Fruit fly (Drosophila melanogaster) whole organism, embryonic: Measurements from ENCODE around the gene dysf.
A peak's percentile ranks its signal among the peaks of the same experiment; 100 is the strongest.

Source experiments
- Blimp-1 ChIP-seq: fragments of 200-800 bp; sonication (Bioruptor generic); optimal IDR thresholded peaks from 3 replicates; lab custom pipeline; 2018; ENCODE audit warnings: missing biosample characterization, missing genetic modification characterization, mild to moderate bottlenecking, moderate library complexity, missing genetic modification reagents
- Bteb2 ChIP-seq: fragments of 200-800 bp; sonication (Bioruptor generic); optimal IDR thresholded peaks from 2 replicates; lab custom pipeline; 2016; ENCODE audit warnings: missing biosample characterization, missing genetic modification characterization
- CG10321 ChIP-seq: fragments of 200-800 bp; sonication (Bioruptor generic); IDR thresholded peaks from 2 replicates; pipeline ENCODE4 v1.3.6; 2022; ENCODE audit warnings: missing biosample characterization, missing genetic modification characterization
- CG10462 ChIP-seq: fragments of 200-800 bp; sonication (Bioruptor generic); optimal IDR thresholded peaks from 2 replicates; lab custom pipeline; 2016; ENCODE audit warnings: missing biosample characterization, missing genetic modification characterization
- CG12155 ChIP-seq: fragments of 200-800 bp; sonication (Bioruptor generic); optimal IDR thresholded peaks from 3 replicates; lab custom pipeline; 2016; ENCODE audit warnings: missing biosample characterization, missing genetic modification characterization
- CG12236 ChIP-seq: fragments of 200-800 bp; sonication (Bioruptor generic); optimal IDR thresholded peaks from 2 replicates; lab custom pipeline; 2016; ENCODE audit warnings: missing biosample characterization, missing genetic modification characterization
- CG13287 ChIP-seq: fragments of 200-800 bp; sonication (Bioruptor generic); IDR thresholded peaks from 2 replicates; pipeline ENCODE4 v1.3.6; 2022; ENCODE audit warnings: missing biosample characterization, missing genetic modification characterization; ENCODE audit not compliant: partially characterized antibody
- CG13296 ChIP-seq: fragments of 200-800 bp; sonication (Bioruptor generic); optimal IDR thresholded peaks from 3 replicates; lab custom pipeline; 2018; ENCODE audit warnings: missing biosample characterization, mild to moderate bottlenecking, missing genetic modification characterization
- CG14050 ChIP-seq: fragments of 200-800 bp; sonication (Bioruptor generic); IDR thresholded peaks from 3 replicates; pipeline ENCODE4 v1.3.6; 2022; ENCODE audit warnings: missing biosample characterization, missing genetic modification characterization
- CG16813 ChIP-seq: fragments of 200-800 bp; sonication (Bioruptor generic); IDR thresholded peaks from 3 replicates; pipeline ENCODE4 v1.3.6; 2022; ENCODE audit warnings: missing biosample characterization, missing genetic modification characterization; ENCODE audit not compliant: partially characterized antibody
- CG17385 ChIP-seq: fragments of 200-800 bp; sonication (Bioruptor generic); optimal IDR thresholded peaks from 3 replicates; lab custom pipeline; 2018; ENCODE audit warnings: missing biosample characterization, mild to moderate bottlenecking, missing genetic modification characterization
- CG17912 ChIP-seq: fragments of 200-800 bp; sonication (Bioruptor generic); optimal IDR thresholded peaks from 2 replicates; lab custom pipeline; 2018; ENCODE audit warnings: missing biosample characterization, mild to moderate bottlenecking, missing genetic modification characterization
- CG18011 ChIP-seq: fragments of 200-800 bp; sonication (Bioruptor generic); optimal IDR thresholded peaks from 2 replicates; lab custom pipeline; 2017; ENCODE audit warnings: missing biosample characterization, missing genetic modification characterization, mild to moderate bottlenecking, moderate library complexity, missing genotype
- CG2202 ChIP-seq: fragments of 200-800 bp; sonication (Bioruptor generic); optimal IDR thresholded peaks from 2 replicates; lab custom pipeline; 2018; ENCODE audit warnings: missing biosample characterization, mild to moderate bottlenecking, missing genetic modification characterization
- CG30403 ChIP-seq: fragments of 200-800 bp; sonication (Bioruptor generic); optimal IDR thresholded peaks from 3 replicates; lab custom pipeline; 2016; ENCODE audit warnings: missing biosample characterization, missing genetic modification characterization
- CG31224 ChIP-seq: fragments of 200-800 bp; sonication (Bioruptor generic); IDR thresholded peaks from 2 replicates; pipeline ENCODE4 v1.3.6; 2022; ENCODE audit warnings: missing biosample characterization, missing genetic modification characterization
- CG32772 ChIP-seq: fragments of 200-800 bp; sonication (Bioruptor generic); IDR thresholded peaks from 2 replicates; pipeline ENCODE4 v1.3.6; 2022; ENCODE audit warnings: missing biosample characterization, missing genetic modification characterization
- CG34224 ChIP-seq: fragments of 200-800 bp; sonication (Bioruptor generic); IDR thresholded peaks from 3 replicates; pipeline ENCODE4 v1.3.6; 2022; ENCODE audit warnings: missing biosample characterization, missing genetic modification characterization; ENCODE audit not compliant: partially characterized antibody
- CG34376 ChIP-seq: fragments of 200-800 bp; sonication (Bioruptor generic); optimal IDR thresholded peaks from 2 replicates; lab custom pipeline; 2018; ENCODE audit warnings: missing biosample characterization, mild to moderate bottlenecking, missing genetic modification characterization
- CG7372 ChIP-seq: fragments of 200-800 bp; sonication (Bioruptor generic); IDR thresholded peaks from 2 replicates; pipeline ENCODE4 v1.3.6; 2022; ENCODE audit warnings: missing biosample characterization, missing genetic modification characterization
- CG7839 ChIP-seq: fragments of 200-800 bp; sonication (Bioruptor generic); optimal IDR thresholded peaks from 3 replicates; lab custom pipeline; 2018; ENCODE audit warnings: missing biosample characterization, mild to moderate bottlenecking, missing genetic modification characterization, moderate library complexity
- D19A ChIP-seq: fragments of 200-800 bp; optimal IDR thresholded peaks from 3 replicates; lab custom pipeline; 2019; ENCODE audit warnings: missing biosample characterization, mild to moderate bottlenecking, missing genetic modification characterization, moderate library complexity
- Dp ChIP-seq: fragments of 200-800 bp; sonication (Bioruptor generic); optimal IDR thresholded peaks from 2 replicates; lab custom pipeline; 2018; ENCODE audit warnings: missing biosample characterization, mild to moderate bottlenecking, missing genetic modification characterization, moderate library complexity
- Dref ChIP-seq: fragments of 200-800 bp; sonication (Bioruptor generic); IDR thresholded peaks from 2 replicates; pipeline ENCODE4 v1.3.6; 2022; ENCODE audit warnings: missing biosample characterization, missing genetic modification characterization
- E2f2 ChIP-seq: fragments of 200-800 bp; sonication (Bioruptor generic); IDR thresholded peaks from 2 replicates; pipeline ENCODE4 v1.3.6; 2022; ENCODE audit warnings: missing biosample characterization, missing genetic modification characterization
- Poxn ChIP-seq: fragments of 200-800 bp; sonication (Bioruptor generic); IDR thresholded peaks from 2 replicates; pipeline ENCODE4 v1.3.6; 2022; ENCODE audit warnings: missing biosample characterization, missing genetic modification characterization
- Rfx ChIP-seq: fragments of 200-800 bp; sonication (Bioruptor generic); IDR thresholded peaks from 2 replicates; pipeline ENCODE4 v1.3.6; 2022; ENCODE audit warnings: missing biosample characterization, missing genetic modification characterization
- abd-A ChIP-seq: fragments of 200-800 bp; sonication (Bioruptor generic); optimal IDR thresholded peaks from 3 replicates; lab custom pipeline; 2019; ENCODE audit warnings: missing biosample characterization, mild to moderate bottlenecking, missing genetic modification characterization, moderate library complexity
- bowl ChIP-seq: fragments of 200-800 bp; sonication (Bioruptor generic); IDR thresholded peaks from 2 replicates; pipeline ENCODE4 v1.3.6; 2022; ENCODE audit warnings: missing biosample characterization, missing genetic modification characterization
- cas ChIP-seq: fragments of 200-800 bp; sonication (Bioruptor generic); IDR thresholded peaks from 2 replicates; pipeline ENCODE4 v1.3.6; 2022; ENCODE audit warnings: missing biosample characterization, missing genetic modification characterization
- caup ChIP-seq: fragments of 200-800 bp; sonication (Bioruptor generic); optimal IDR thresholded peaks from 3 replicates; lab custom pipeline; 2017; ENCODE audit warnings: missing biosample characterization, mild to moderate bottlenecking, missing genetic modification characterization, moderate library complexity; ENCODE audit not compliant: severe bottlenecking
- chif ChIP-seq, 2 experiments: fragments of 200-800 bp; sonication (Bioruptor generic); optimal IDR thresholded peaks; 3 replicates each; lab custom pipeline; 2016; ENCODE audit warnings: missing biosample characterization in 2 of 2, missing genetic modification characterization in 2 of 2
- dan ChIP-seq: fragments of 200-800 bp; sonication (Bioruptor generic); IDR thresholded peaks from 2 replicates; pipeline ENCODE4 v1.3.6; 2022; ENCODE audit warnings: missing biosample characterization, missing genetic modification characterization
- eyg ChIP-seq: fragments of 200-800 bp; sonication (Bioruptor generic); optimal IDR thresholded peaks from 3 replicates; lab custom pipeline; 2016; ENCODE audit warnings: missing biosample characterization, missing genetic modification characterization
- ham ChIP-seq: fragments of 200-800 bp; sonication (Bioruptor generic); IDR thresholded peaks from 2 replicates; pipeline ENCODE4 v1.3.6; 2022; ENCODE audit warnings: missing biosample characterization, missing genetic modification characterization
- lab ChIP-seq: fragments of 200-800 bp; sonication (Bioruptor generic); optimal IDR thresholded peaks from 3 replicates; lab custom pipeline; 2017; ENCODE audit warnings: missing biosample characterization, missing genetic modification characterization, mild to moderate bottlenecking, moderate library complexity, missing genetic modification reagents
- lbe ChIP-seq: fragments of 200-800 bp; sonication (Bioruptor generic); optimal IDR thresholded peaks from 2 replicates; lab custom pipeline; 2016; ENCODE audit warnings: missing biosample characterization, mild to moderate bottlenecking, missing genetic modification characterization
- odd ChIP-seq: fragments of 200-800 bp; sonication (Bioruptor generic); optimal IDR thresholded peaks from 2 replicates; lab custom pipeline; 2017; ENCODE audit warnings: missing biosample characterization, mild to moderate bottlenecking, missing genetic modification characterization
- p53 ChIP-seq: fragments of 200-800 bp; sonication (Bioruptor generic); optimal IDR thresholded peaks from 2 replicates; lab custom pipeline; 2016; ENCODE audit warnings: missing biosample characterization, missing genetic modification characterization
- phol ChIP-seq: fragments of 200-800 bp; sonication (Bioruptor generic); optimal IDR thresholded peaks from 3 replicates; lab custom pipeline; 2018; ENCODE audit warnings: missing biosample characterization, mild to moderate bottlenecking, missing genetic modification characterization, moderate library complexity
- prd ChIP-seq, 3 experiments: fragments of >200 bp in 2 of 3; fragments of 200-800 bp in 1 of 3; sonication (Bioruptor generic) in 1 of 3; optimal IDR thresholded peaks in 2 of 3; IDR thresholded peaks in 1 of 3; 2 replicates in 2 of 3; 3 replicates in 1 of 3; pipeline versions ENCODE4 v1.3.6 to Lab custom; 2017 to 2022; ENCODE audit warnings: missing biosample characterization in 1 of 3, missing genetic modification characterization in 1 of 3
- pum ChIP-seq: fragments of 200-800 bp; sonication (Bioruptor generic); optimal IDR thresholded peaks from 2 replicates; lab custom pipeline; 2016; ENCODE audit warnings: missing biosample characterization, missing genetic modification characterization
- repo ChIP-seq: fragments of 200-800 bp; sonication (Bioruptor generic); optimal IDR thresholded peaks from 2 replicates; lab custom pipeline; 2016; ENCODE audit warnings: missing biosample characterization, missing genetic modification characterization
- so ChIP-seq: fragments of 200-800 bp; sonication (Bioruptor generic); IDR thresholded peaks from 3 replicates; pipeline ENCODE4 v1.3.6; 2022; ENCODE audit warnings: missing biosample characterization, missing genetic modification characterization
- trem ChIP-seq: fragments of 200-800 bp; optimal IDR thresholded peaks from 3 replicates; lab custom pipeline; 2019; ENCODE audit warnings: missing biosample characterization, mild to moderate bottlenecking, missing genetic modification characterization, moderate library complexity
- unc-4 ChIP-seq: fragments of 200-800 bp; sonication (Bioruptor generic); IDR thresholded peaks from 2 replicates; pipeline ENCODE4 v1.3.6; 2022; ENCODE audit warnings: missing biosample characterization, missing genetic modification characterization; ENCODE audit not compliant: partially characterized antibody
- vfl ChIP-seq: fragments of 200-800 bp; sonication (Bioruptor generic); optimal IDR thresholded peaks from 2 replicates; lab custom pipeline; 2016; ENCODE audit warnings: missing biosample characterization, missing genetic modification characterization
- vvl ChIP-seq: fragments of 200-800 bp; sonication (Bioruptor generic); IDR thresholded peaks from 2 replicates; pipeline ENCODE4 v1.3.6; 2022; ENCODE audit warnings: missing biosample characterization, missing genetic modification characterization
- zf30C ChIP-seq: fragments of 200-800 bp; sonication (Bioruptor generic); optimal IDR thresholded peaks from 3 replicates; lab custom pipeline; 2018; ENCODE audit warnings: missing biosample characterization, mild to moderate bottlenecking, missing genetic modification characterization

Gene dysf

dm6 chr3R:26041417-26042101 lies 57.0 kb downstream of the dysf start, which contains the start of gene gro (continued):
- TF ChIP-seq CG10321: no peak
- TF ChIP-seq CG34224 (GFP tag; lab: Robert Waterston, UW): peak; percentile 80
- no peak for TF ChIP-seq ham (GFP tag; lab: Robert Waterston, UW)
- peak; percentile 44 for TF ChIP-seq CG12236 (GFP tag; lab: Kevin White, UChicago)
- TF ChIP-seq CG14050 (GFP tag; lab: Robert Waterston, UW): 0 out of 3 replicates have a peak, but pooled peaks have one; percentile 11
- TF ChIP-seq pum (GFP tag; lab: Kevin White, UChicago): peak; percentile 61
- no peak for TF ChIP-seq CG31224 (GFP tag; lab: Robert Waterston, UW)
- TF ChIP-seq Bteb2 (GFP tag; lab: Kevin White, UChicago): peak; percentile 68
- 0 out of 2 replicates have a peak, but pooled peaks have one; percentile 48 for TF ChIP-seq cas (GFP tag; lab: Robert Waterston, UW)
- TF ChIP-seq lbe (GFP tag; lab: Kevin White, UChicago): peak; percentile 49
- no peak for TF ChIP-seq prd (optimal IDR thresholded peaks at IDR 0.05; lab: Kevin White, UChicago)
- peak; percentile 66; the same call in 2 of the 3 replicates for TF ChIP-seq prd (GFP tag; IDR thresholded peaks at IDR 0.05; lab: Robert Waterston, UW)
- peak; percentile 23 for TF ChIP-seq CG34376 (GFP tag; lab: Kevin White, UChicago)
- no peak for TF ChIP-seq odd (GFP tag; lab: Kevin White, UChicago)
- peak; percentile 43 for TF ChIP-seq CG18011
- peak; percentile 81 for TF ChIP-seq caup (GFP tag; lab: Kevin White, UChicago)
- TF ChIP-seq Blimp-1 (GFP tag; lab: Kevin White, UChicago): peak; percentile 55
- peak; percentile 88 for TF ChIP-seq vvl (GFP tag; lab: Robert Waterston, UW)
- peak; percentile 68 for TF ChIP-seq p53 (GFP tag; lab: Kevin White, UChicago)
- TF ChIP-seq eyg (GFP tag; lab: Kevin White, UChicago): no peak
- TF ChIP-seq CG30403 (GFP tag; lab: Kevin White, UChicago): peak; percentile 81
- TF ChIP-seq CG13287 (GFP tag; lab: Robert Waterston, UW): peak; percentile 83
- TF ChIP-seq vfl (GFP tag; lab: Kevin White, UChicago): peak; percentile 68
- TF ChIP-seq CG32772 (GFP tag; lab: Robert Waterston, UW): peak; percentile 44; the same call in 1 of the 2 replicates
- no peak for TF ChIP-seq abd-A (tag; lab: Kevin White, UChicago)
- peak; percentile 73 for TF ChIP-seq CG17912 (GFP tag; lab: Kevin White, UChicago)
- TF ChIP-seq zf30C (GFP tag; lab: Kevin White, UChicago): peak; percentile 99
- no peak for TF ChIP-seq bowl (GFP tag; lab: Robert Waterston, UW)
- TF ChIP-seq dan (GFP tag; lab: Robert Waterston, UW): no peak
- TF ChIP-seq lab (GFP tag; lab: Kevin White, UChicago): peak; percentile 82
- TF ChIP-seq trem (tag; lab: Kevin White, UChicago): peak; percentile 86
- peak; percentile 99 for TF ChIP-seq Dref
- peak; percentile 74 for TF ChIP-seq unc-4 (GFP tag; lab: Robert Waterston, UW)
- peak; percentile 54 for TF ChIP-seq CG2202 (tag; lab: Kevin White, UChicago)
- TF ChIP-seq CG13296 (GFP tag; lab: Kevin White, UChicago): peak; percentile 8
- no peak for TF ChIP-seq Poxn (GFP tag; lab: Robert Waterston, UW)
- peak; percentile 48 for TF ChIP-seq repo
- TF ChIP-seq so (GFP tag; lab: Robert Waterston, UW): no peak
- peak; percentile 87 for TF ChIP-seq Rfx (GFP tag; lab: Robert Waterston, UW)
- TF ChIP-seq CG10462 (GFP tag; lab: Kevin White, UChicago): peak; percentile 68
- TF ChIP-seq CG7839 (tag; lab: Kevin White, UChicago): peak; percentile 47
- TF ChIP-seq CG12155 (GFP tag; lab: Kevin White, UChicago): peak; percentile 99
- peak; percentile 87 for TF ChIP-seq Dp
- TF ChIP-seq phol (tag; lab: Kevin White, UChicago): peak; percentile 83
- peak; percentile 4 for TF ChIP-seq D19A (tag; lab: Kevin White, UChicago)
- peak; percentile 31 for TF ChIP-seq CG17385 (GFP tag; lab: Kevin White, UChicago)
- peak; percentile 63 for TF ChIP-seq CG7372 (GFP tag; lab: Robert Waterston, UW)
- TF ChIP-seq chif (GFP tag; optimal IDR thresholded peaks at IDR 0.05; lab: Kevin White, UChicago): peak; percentile 69 to 72
- peak; percentile 78 for TF ChIP-seq CG16813 (GFP tag; lab: Robert Waterston, UW)
- peak; percentile 91 for TF ChIP-seq E2f2
